Worm (Caenorhabditis elegans) whole organism, mixed stage, embryonic: ENCODE measurements around the gene gba-2.

Experiments
- ham-2 ChIP-seq: fragments of 200-800 bp; sonication (Bioruptor generic); optimal IDR thresholded peaks from 2 replicates; lab custom pipeline; 2018; ENCODE audit warnings: mild to moderate bottlenecking, missing genetic modification characterization, missing compliant biosample characterization
- lin-13 ChIP-seq: fragments of 150-350 bp; optimal IDR thresholded peaks from 2 replicates; lab custom pipeline; 2014; ENCODE audit warnings: missing biosample characterization, missing genetic modification characterization
- lsy-2 ChIP-seq: fragments of 150-350 bp; optimal IDR thresholded peaks from 2 replicates; lab custom pipeline; 2014; ENCODE audit warnings: missing biosample characterization, missing genetic modification characterization
- nhr-237 ChIP-seq: fragments of 150-350 bp; optimal IDR thresholded peaks from 2 replicates; lab custom pipeline; 2014; ENCODE audit warnings: missing biosample characterization, missing genetic modification characterization
- pha-4 ChIP-seq: fragments of 150-350 bp; optimal IDR thresholded peaks from 2 replicates; lab custom pipeline; 2018; ENCODE audit warnings: missing biosample characterization, missing genetic modification reagents, missing genetic modification characterization
- snpc-4 ChIP-seq: fragments of 150-350 bp; optimal IDR thresholded peaks from 2 replicates; lab custom pipeline; 2014; ENCODE audit warnings: missing biosample characterization, missing genetic modification characterization

- no peak for TF ChIP-seq snpc-4 (tag; lab: Kevin White, UChicago)
- no peak for TF ChIP-seq lin-13 (tag; lab: Kevin White, UChicago)
- TF ChIP-seq ham-2 (GFP tag; lab: Kevin White, UChicago) = no peak
- TF ChIP-seq pha-4 (tag; lab: Kevin White, UChicago) = no peak
- no peak for TF ChIP-seq nhr-237
- no peak for TF ChIP-seq lsy-2 (tag; lab: Kevin White, UChicago)
These were observed 47.0 kb upstream of the gba-2 start, which contains the start of gene cct-3 for ce11 chrII:2233240-2233639.
